Fruit fly (Drosophila melanogaster): ENCODE results near the gene CG17328.
A peak's percentile ranks its signal among the peaks of the same experiment; 100 is the strongest.

Gene CG17328

dm6 chr2L:16319743-16320142, 20.0 kb downstream of the CG17328 start (continued):
- TF ChIP-seq fd85E (GFP tag; optimal IDR thresholded peaks at IDR 0.05) (no peak), Gug (GFP tag; IDR thresholded peaks at IDR 0.05) (no peak), pdm3 (GFP tag; optimal IDR thresholded peaks at IDR 0.05) (no peak), salr (GFP tag; optimal IDR thresholded peaks at IDR 0.05) (no peak), fkh (GFP tag; optimal IDR thresholded peaks at IDR 0.05) (peak; percentile 38), achi (GFP tag; optimal IDR thresholded peaks at IDR 0.05) (no peak), dsx (GFP tag; optimal IDR thresholded peaks at IDR 0.05; ENCODE audit: poor library complexity, severe bottlenecking) (no peak), CG16779 (tag; optimal IDR thresholded peaks at IDR 0.05) (peak; percentile 3)

- peak in 1 of 2 experiments; percentile 59 for TF ChIP-seq ss (GFP tag; optimal IDR thresholded peaks at IDR 0.05)
- TF ChIP-seq OdsH (GFP tag; optimal IDR thresholded peaks at IDR 0.05): no peak
- no peak for TF ChIP-seq CG8119 (GFP tag; IDR thresholded peaks at IDR 0.05)
- TF ChIP-seq CG8632 (GFP tag; optimal IDR thresholded peaks at IDR 0.05): no peak
- no peak for TF ChIP-seq cyc (GFP tag; optimal IDR thresholded peaks at IDR 0.05)
These were observed 20.7 kb downstream of the CG17328 start for dm6 chr2L:16320428-16320827.

dm6 chr2L:16321209-16321608, 21.5 kb downstream of the CG17328 start:
- no peak for TF ChIP-seq Sox15 (GFP tag; optimal IDR thresholded peaks at IDR 0.05)
- peak; percentile 18 for TF ChIP-seq dsx (GFP tag; optimal IDR thresholded peaks at IDR 0.05; ENCODE audit: poor library complexity, severe bottlenecking)

dm6 chr2L:16321872-16322631, 22.3 kb downstream of the CG17328 start:
- TF ChIP-seq CG6854 (GFP tag; optimal IDR thresholded peaks at IDR 0.05) (no peak), vri (GFP tag; optimal IDR thresholded peaks at IDR 0.05) (peak; percentile 10), CG6808 (GFP tag; optimal IDR thresholded peaks at IDR 0.05) (no peak), CG32006 (GFP tag; optimal IDR thresholded peaks at IDR 0.05) (no peak), Eip78C (GFP tag) (peak; percentile 55), svp (GFP tag) (peak; percentile 0), Ets21C (GFP tag; optimal IDR thresholded peaks at IDR 0.05) (no peak), CG11902 (GFP tag; optimal IDR thresholded peaks at IDR 0.05) (no peak), CG11294 (GFP tag; IDR thresholded peaks at IDR 0.05) (no peak)

- TF ChIP-seq achi (GFP tag; optimal IDR thresholded peaks at IDR 0.05) (no peak), CG3919 (GFP tag; optimal IDR thresholded peaks at IDR 0.05) (no peak), eg (GFP tag; IDR thresholded peaks at IDR 0.05) (0 out of 3 replicates have a peak, but pooled peaks have one; percentile 8), CG6808 (GFP tag; optimal IDR thresholded peaks at IDR 0.05) (no peak), Lpt (GFP tag; optimal IDR thresholded peaks at IDR 0.05) (no peak), Eip75B (GFP tag; optimal IDR thresholded peaks at IDR 0.05) (no peak), Gug (GFP tag; IDR thresholded peaks at IDR 0.05) (no peak), CG6854 (GFP tag; optimal IDR thresholded peaks at IDR 0.05) (peak; percentile 29)
These were observed 23.8 kb downstream of the CG17328 start for dm6 chr2L:16323544-16323943.

dm6 chr2L:16324833-16325232, 25.1 kb downstream of the CG17328 start:
- TF ChIP-seq CG32006 (GFP tag; optimal IDR thresholded peaks at IDR 0.05) (no peak), Blimp-1 (GFP tag; optimal IDR thresholded peaks at IDR 0.05) (peak; percentile 31), dac (GFP tag; optimal IDR thresholded peaks at IDR 0.05) (no peak), CG1621 (tag; optimal IDR thresholded peaks at IDR 0.05) (no peak), salr (GFP tag; optimal IDR thresholded peaks at IDR 0.05) (no peak), ss (GFP tag; optimal IDR thresholded peaks at IDR 0.05) (peak; percentile 49 to 70), esn (GFP tag; optimal IDR thresholded peaks at IDR 0.05) (no peak), Hr39 (GFP tag; optimal IDR thresholded peaks at IDR 0.05) (no peak), CG8119 (GFP tag; IDR thresholded peaks at IDR 0.05) (no peak), acj6 (GFP tag; optimal IDR thresholded peaks at IDR 0.05) (no peak), Eip75B (GFP tag; optimal IDR thresholded peaks at IDR 0.05) (no peak), CG31627 (GFP tag; optimal IDR thresholded peaks at IDR 0.05) (no peak), CG10631 (GFP tag; optimal IDR thresholded peaks at IDR 0.05) (no peak), CG6163 (GFP tag; IDR thresholded peaks at IDR 0.05) (peak; percentile 59; the same call in 2 of the 3 replicates), Sox102F (GFP tag; optimal IDR thresholded peaks at IDR 0.05) (no peak), vri (GFP tag; optimal IDR thresholded peaks at IDR 0.05) (peak; percentile 22), OdsH (GFP tag; optimal IDR thresholded peaks at IDR 0.05) (no peak), CG6808 (GFP tag; optimal IDR thresholded peaks at IDR 0.05) (peak; percentile 17), Sox14 (GFP tag; optimal IDR thresholded peaks at IDR 0.05) (peak; percentile 41), fd59A (GFP tag; optimal IDR thresholded peaks at IDR 0.05) (no peak), spab (GFP tag; optimal IDR thresholded peaks at IDR 0.05) (no peak)
